Worm (Caenorhabditis elegans) whole organism, early embryonic: ENCODE results near the gene T07A9.15.

ENCODE experiments used
- ama-1 ChIP-seq: fragments of 150-350 bp; optimal IDR thresholded peaks from 2 replicates; lab custom pipeline; 2014
- ceh-13 ChIP-seq: fragments of 200-800 bp; sonication (Bioruptor generic); optimal IDR thresholded peaks from 2 replicates; lab custom pipeline; 2018; ENCODE audit warnings: mild to moderate bottlenecking, missing genetic modification characterization, missing compliant biosample characterization
- ceh-36 ChIP-seq: sonication (generic microtip); optimal IDR thresholded peaks from 2 replicates; lab custom pipeline; 2016; ENCODE audit warnings: missing genetic modification characterization, inconsistent platforms, missing compliant biosample characterization
- flt-1 ChIP-seq: fragments of 200-800 bp; sonication (Bioruptor generic); IDR thresholded peaks from 2 replicates; pipeline ENCODE4 v1.3.6; 2022; ENCODE audit warnings: missing genetic modification characterization, missing compliant biosample characterization
- scrt-1 ChIP-seq: fragments of 200-800 bp; sonication (Bioruptor generic); IDR thresholded peaks from 2 replicates; pipeline ENCODE4 v1.3.6; 2022; ENCODE audit warnings: missing genetic modification characterization, missing compliant biosample characterization

DNA sequence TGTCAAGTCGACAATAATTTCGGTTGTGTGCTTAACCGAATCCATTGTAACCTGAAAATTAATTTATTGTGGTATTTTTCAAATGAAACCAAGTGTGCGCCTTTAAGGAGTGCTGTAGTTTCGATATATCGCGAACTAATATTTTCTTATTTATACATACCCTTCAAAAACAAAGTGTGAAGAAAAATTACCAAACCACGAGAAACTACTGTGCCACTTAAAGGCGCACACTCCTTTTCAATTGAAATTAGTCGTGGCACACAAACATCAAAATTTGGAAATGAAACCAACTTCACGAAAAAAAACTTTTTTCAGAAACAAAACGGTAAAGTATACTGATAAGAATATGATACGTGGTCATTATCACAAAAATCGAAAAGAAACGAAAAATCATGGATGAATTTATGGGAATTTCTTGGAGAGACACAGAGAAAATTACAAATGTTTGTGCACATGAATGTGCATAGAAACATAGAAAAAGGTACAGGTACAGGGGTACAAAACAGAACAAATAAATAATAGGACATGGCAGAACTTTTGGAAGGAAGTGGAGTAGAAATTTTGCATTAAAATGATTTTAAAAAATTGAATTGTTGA, 10.1 kb downstream of the T07A9.15 start, which contains the start of gene spl-1:
- TF ChIP-seq ceh-13 (no peak), ceh-36 (tag; lab: Kevin White, UChicago) (no peak), ama-1 (no peak), scrt-1 (GFP tag; lab: Robert Waterston, UW) (no peak), flt-1 (GFP tag; lab: Robert Waterston, UW) (no peak)
